Fruit fly (Drosophila melanogaster): ENCODE measurements around the gene CG16743.

CG16743 gene

DNA sequence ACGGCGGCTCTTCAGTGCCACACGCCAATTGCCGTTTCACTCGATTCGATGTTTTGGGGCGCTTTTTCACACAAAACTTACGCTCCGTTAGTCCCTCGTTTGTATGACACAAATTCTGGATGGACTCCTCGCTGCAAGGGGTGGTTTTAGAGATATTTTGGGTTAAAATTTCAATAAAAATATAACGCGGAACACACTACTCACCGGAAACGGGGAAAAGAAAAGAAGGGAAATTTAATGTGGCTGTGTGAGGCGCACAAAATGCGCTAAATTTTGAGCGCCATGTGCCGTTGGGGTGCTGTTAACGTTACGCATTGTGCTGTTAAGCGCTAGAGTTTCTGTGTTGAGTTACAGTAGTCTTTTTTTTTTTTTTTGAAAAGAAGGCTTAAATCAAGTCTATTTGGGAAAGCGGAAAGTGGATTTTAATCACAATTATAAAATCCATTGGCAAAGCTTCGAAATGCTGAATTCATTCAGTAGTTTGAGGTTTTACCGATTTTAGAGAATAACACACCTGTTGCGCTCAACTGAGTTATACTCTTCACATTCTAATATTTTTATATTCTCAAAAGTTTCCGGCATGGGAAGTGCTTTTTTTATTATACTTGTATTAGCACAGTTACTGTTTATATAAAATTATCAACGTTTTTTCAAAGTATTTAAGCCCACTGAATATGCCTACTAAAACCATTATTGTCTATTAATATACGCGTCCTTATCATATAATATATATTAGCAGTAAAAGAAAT is 32.0 kb downstream of the CG16743 start, which contains the start of gene RpL9 (continued):
- TF ChIP-seq chinmo (GFP tag; IDR thresholded peaks at IDR 0.05; ENCODE audit: partially characterized antibody) = no peak
- TF ChIP-seq CG7745 (tag; optimal IDR thresholded peaks at IDR 0.05) = no peak
- TF ChIP-seq CG10565 (GFP tag; optimal IDR thresholded peaks at IDR 0.05) = no peak
- no peak for TF ChIP-seq tna (GFP tag; IDR thresholded peaks at IDR 0.05; ENCODE audit: partially characterized antibody)
- TF ChIP-seq gcm (GFP tag; optimal IDR thresholded peaks at IDR 0.05) = no peak
- TF ChIP-seq klu (GFP tag; IDR thresholded peaks at IDR 0.05) = no peak
- peak; percentile 90 for TF ChIP-seq CG7987 (GFP tag; optimal IDR thresholded peaks at IDR 0.05)
- peak; percentile 38 for TF ChIP-seq Usf (GFP tag; optimal IDR thresholded peaks at IDR 0.05)
- no peak for TF ChIP-seq oc (tag; optimal IDR thresholded peaks at IDR 0.05)
- peak; percentile 63 for TF ChIP-seq CG8359 (GFP tag; optimal IDR thresholded peaks at IDR 0.05; ENCODE audit: borderline replicate concordance)
- no peak for TF ChIP-seq sqz (GFP tag; optimal IDR thresholded peaks at IDR 0.05)
- no peak for TF ChIP-seq lmd (GFP tag; IDR thresholded peaks at IDR 0.05)
- peak; percentile 57; the same call in 1 of the 2 replicates for TF ChIP-seq CG10321 (GFP tag; IDR thresholded peaks at IDR 0.05)
- TF ChIP-seq Fer1 (GFP tag; optimal IDR thresholded peaks at IDR 0.05) = peak; percentile 86
- TF ChIP-seq Blimp-1 (GFP tag; optimal IDR thresholded peaks at IDR 0.05) = no peak
- peak; percentile 20 for TF ChIP-seq stwl (tag; optimal IDR thresholded peaks at IDR 0.05)
- peak; percentile 6 for TF ChIP-seq CG4854 (GFP tag; optimal IDR thresholded peaks at IDR 0.05)
- no peak for TF ChIP-seq ewg (GFP tag; optimal IDR thresholded peaks at IDR 0.05)
- no peak for TF ChIP-seq CG32767 (GFP tag; IDR thresholded peaks at IDR 0.05)
- no peak for TF ChIP-seq aop (GFP tag; IDR thresholded peaks at IDR 0.05)
- peak; percentile 48 for TF ChIP-seq Fer2 (tag; optimal IDR thresholded peaks at IDR 0.05)
- TF ChIP-seq CG12391 (tag; optimal IDR thresholded peaks at IDR 0.05) = no peak
- peak; percentile 89 for TF ChIP-seq CG6813 (GFP tag; optimal IDR thresholded peaks at IDR 0.05)
- TF ChIP-seq pho (GFP tag; optimal IDR thresholded peaks at IDR 0.05) = no peak
- no peak for TF ChIP-seq CG10462 (GFP tag; optimal IDR thresholded peaks at IDR 0.05)
- peak; percentile 50 for TF ChIP-seq CG2712 (tag; optimal IDR thresholded peaks at IDR 0.05)
- no peak; the same call in 1 of the 2 replicates for TF ChIP-seq CG6689 (GFP tag; IDR thresholded peaks at IDR 0.05)
- no peak for TF ChIP-seq CG4820 (GFP tag; optimal IDR thresholded peaks at IDR 0.05)
- TF ChIP-seq CG6272 (GFP tag; IDR thresholded peaks at IDR 0.05) = no peak
- TF ChIP-seq CG12299 (tag; optimal IDR thresholded peaks at IDR 0.05) = peak; percentile 78
- TF ChIP-seq dysf (GFP tag; IDR thresholded peaks at IDR 0.05) = no peak; the same call in 2 of the 3 replicates
- TF ChIP-seq CG14860 (GFP tag; IDR thresholded peaks at IDR 0.05; ENCODE audit: partially characterized antibody) = no peak
- no peak for TF ChIP-seq CG11560 (tag; IDR thresholded peaks at IDR 0.05)
- no peak for TF ChIP-seq cwo (GFP tag; optimal IDR thresholded peaks at IDR 0.05)
- no peak for TF ChIP-seq Ravus (GFP tag; IDR thresholded peaks at IDR 0.05)
- peak; percentile 79 for TF ChIP-seq Awh (GFP tag; IDR thresholded peaks at IDR 0.05)
- TF ChIP-seq Trl (optimal IDR thresholded peaks at IDR 0.05) = no peak
- peak; percentile 83 for TF ChIP-seq Trl (GFP tag; optimal IDR thresholded peaks at IDR 0.05)
- no peak for TF ChIP-seq jing (GFP tag; optimal IDR thresholded peaks at IDR 0.05)
- peak; percentile 69 for TF ChIP-seq CG9437 (GFP tag; optimal IDR thresholded peaks at IDR 0.05)
- no peak for TF ChIP-seq CG18599 (GFP tag; optimal IDR thresholded peaks at IDR 0.05)
- no peak for TF ChIP-seq CG2129 (GFP tag; IDR thresholded peaks at IDR 0.05; ENCODE audit: partially characterized antibody)
- peak; percentile 51 for TF ChIP-seq Elba2 (GFP tag; optimal IDR thresholded peaks at IDR 0.05)
- no peak for TF ChIP-seq Nf-YB (GFP tag; optimal IDR thresholded peaks at IDR 0.05)
- TF ChIP-seq Max (GFP tag; optimal IDR thresholded peaks at IDR 0.05) = peak; percentile 74
- TF ChIP-seq CG11504 (tag; optimal IDR thresholded peaks at IDR 0.05) = no peak
- no peak for TF ChIP-seq Hr78 (GFP tag; optimal IDR thresholded peaks at IDR 0.05)
- peak; percentile 49; the same call in 1 of the 2 replicates for TF ChIP-seq Nf-YA (GFP tag; IDR thresholded peaks at IDR 0.05)
- TF ChIP-seq sr (GFP tag; IDR thresholded peaks at IDR 0.05) = no peak
